Worm (Caenorhabditis elegans) whole organism, young adult: ENCODE data around the gene F25E5.5.

Experiments used
- B0261.1 ChIP-seq: sonication (generic microtip); optimal IDR thresholded peaks from 2 replicates; lab custom pipeline; 2016; ENCODE audit warnings: mild to moderate bottlenecking, missing genetic modification characterization, moderate library complexity, missing compliant biosample characterization
- C06A6.2 ChIP-seq: fragments of 200-800 bp; sonication (Bioruptor generic); conservative IDR thresholded peaks from 2 replicates; pipeline ENCODE4 v1.3.6; 2022; ENCODE audit warnings: missing genetic modification characterization, missing compliant biosample characterization
- F55B11.4 ChIP-seq: sonication (generic microtip); optimal IDR thresholded peaks from 2 replicates; lab custom pipeline; 2016; ENCODE audit warnings: missing compliant biosample characterization, missing genetic modification characterization, borderline replicate concordance; ENCODE audit not compliant: insufficient read depth
- F57C9.4 ChIP-seq: sonication (generic microtip); optimal IDR thresholded peaks from 2 replicates; lab custom pipeline; 2017; ENCODE audit warnings: mild to moderate bottlenecking, missing genetic modification characterization, missing compliant biosample characterization
- T07F8.4 ChIP-seq: sonication (generic microtip); optimal IDR thresholded peaks from 2 replicates; lab custom pipeline; 2016; ENCODE audit warnings: mild to moderate bottlenecking, missing genetic modification characterization, moderate library complexity, missing compliant biosample characterization
- Y53F4B.3 ChIP-seq: fragments of 200-800 bp; sonication (Bioruptor generic); IDR thresholded peaks from 2 replicates; pipeline ENCODE4 v1.3.6; 2022; ENCODE audit warnings: missing genetic modification reagents, missing genetic modification characterization, missing compliant biosample characterization
- Y95B8A.8 ChIP-seq: fragments of 200-800 bp; sonication (Bioruptor generic); IDR thresholded peaks from 2 replicates; pipeline ENCODE4 v1.3.6; 2022; ENCODE audit warnings: missing genetic modification reagents, missing genetic modification characterization, missing compliant biosample characterization
- ZK185.1 ChIP-seq: sonication (generic microtip); optimal IDR thresholded peaks from 2 replicates; lab custom pipeline; 2016; ENCODE audit warnings: mild to moderate bottlenecking, missing genetic modification characterization, missing compliant biosample characterization; ENCODE audit not compliant: poor library complexity, severe bottlenecking
- aptf-2 ChIP-seq: fragments of 200-800 bp; sonication (Bioruptor generic); conservative IDR thresholded peaks from 2 replicates; pipeline ENCODE4 v1.3.6; 2022; ENCODE audit warnings: missing genetic modification reagents, missing genetic modification characterization, missing compliant biosample characterization
- attf-3 ChIP-seq: fragments of 200-800 bp; sonication (Bioruptor generic); conservative IDR thresholded peaks from 2 replicates; pipeline ENCODE4 v1.3.6; 2022; ENCODE audit warnings: missing genetic modification reagents, missing genetic modification characterization, missing compliant biosample characterization
- ccch-3 ChIP-seq: fragments of 200-800 bp; sonication (Bioruptor generic); optimal IDR thresholded peaks from 2 replicates; lab custom pipeline; 2018; ENCODE audit warnings: mild to moderate bottlenecking, missing genetic modification characterization, missing compliant biosample characterization
- ceh-79 ChIP-seq: sonication (generic microtip); optimal IDR thresholded peaks from 2 replicates; lab custom pipeline; 2017; ENCODE audit warnings: mild to moderate bottlenecking, missing genetic modification characterization, missing compliant biosample characterization
- chd-7 ChIP-seq: sonication (generic microtip); optimal IDR thresholded peaks from 2 replicates; lab custom pipeline; 2016; ENCODE audit warnings: mild to moderate bottlenecking, missing genetic modification characterization, moderate library complexity, missing compliant biosample characterization
- die-1 ChIP-seq: sonication (generic microtip); optimal IDR thresholded peaks from 2 replicates; lab custom pipeline; 2016; ENCODE audit warnings: missing genotype, mild to moderate bottlenecking, missing genetic modification characterization, missing compliant biosample characterization
- dpl-1 ChIP-seq: fragments of 150-350 bp; optimal IDR thresholded peaks from 2 replicates; lab custom pipeline; 2014; ENCODE audit warnings: missing biosample characterization, missing genetic modification reagents, missing genetic modification characterization
- ekl-4 ChIP-seq: fragments of 200-800 bp; sonication (Bioruptor generic); IDR thresholded peaks from 2 replicates; pipeline ENCODE4 v1.3.6; 2022; ENCODE audit warnings: missing genetic modification reagents, missing genetic modification characterization, missing compliant biosample characterization
- let-607 ChIP-seq, 2 experiments: fragments of 200-800 bp in 1 of 2; sonication (Bioruptor generic) in 1 of 2; sonication (generic microtip) in 1 of 2; optimal IDR thresholded peaks; 2 replicates each; lab custom pipeline; 2016 to 2018; ENCODE audit warnings: mild to moderate bottlenecking in 2 of 2, missing compliant biosample characterization in 2 of 2, missing genetic modification characterization in 2 of 2, moderate library complexity in 2 of 2, missing genotype in 1 of 2
- lin-26 ChIP-seq: fragments of 200-800 bp; sonication (Bioruptor generic); IDR thresholded peaks from 2 replicates; pipeline ENCODE4 v1.3.6; 2022; ENCODE audit warnings: missing genetic modification reagents, missing genetic modification characterization, missing compliant biosample characterization
- lin-54 ChIP-seq: fragments of 200-800 bp; sonication (Bioruptor generic); optimal IDR thresholded peaks from 2 replicates; lab custom pipeline; 2018; ENCODE audit warnings: mild to moderate bottlenecking, missing genetic modification characterization, missing compliant biosample characterization
- lir-1 ChIP-seq: fragments of 200-800 bp; sonication (Bioruptor generic); conservative IDR thresholded peaks from 2 replicates; pipeline ENCODE4 v1.3.6; 2022; ENCODE audit warnings: missing genetic modification reagents, missing genetic modification characterization, missing compliant biosample characterization
- mel-28 ChIP-seq: sonication (generic microtip); optimal IDR thresholded peaks from 2 replicates; lab custom pipeline; 2016; ENCODE audit warnings: borderline replicate concordance, mild to moderate bottlenecking, missing genetic modification characterization, missing compliant biosample characterization
- nfyb-1 ChIP-seq: fragments of 200-800 bp; sonication (Bioruptor generic); IDR thresholded peaks from 2 replicates; pipeline ENCODE4 v1.3.6; 2022; ENCODE audit warnings: missing genetic modification reagents, missing genetic modification characterization, missing compliant biosample characterization
- nhr-120 ChIP-seq: fragments of 200-800 bp; sonication (Bioruptor generic); IDR thresholded peaks from 2 replicates; pipeline ENCODE4 v1.3.6; 2022; ENCODE audit warnings: missing genetic modification characterization, missing compliant biosample characterization
- nhr-80 ChIP-seq: sonication (generic microtip); optimal IDR thresholded peaks from 2 replicates; lab custom pipeline; 2016; ENCODE audit warnings: missing genetic modification characterization, missing compliant biosample characterization
- rcor-1 ChIP-seq: fragments of 200-800 bp; sonication (Bioruptor generic); IDR thresholded peaks from 2 replicates; pipeline ENCODE4 v1.3.6; 2022; ENCODE audit warnings: missing genetic modification reagents, missing genetic modification characterization, missing compliant biosample characterization
- sdz-38 ChIP-seq: sonication (generic microtip); optimal IDR thresholded peaks from 2 replicates; lab custom pipeline; 2016; ENCODE audit warnings: missing genotype, missing genetic modification characterization, missing compliant biosample characterization
- snpc-3.4 ChIP-seq: sonication (generic microtip); optimal IDR thresholded peaks from 2 replicates; lab custom pipeline; 2017; ENCODE audit warnings: missing genetic modification characterization, mild to moderate bottlenecking, missing compliant biosample characterization, antibody characterized with exemption, moderate library complexity, missing genotype, missing genetic modification reagents
- somi-1 ChIP-seq: fragments of 200-800 bp; sonication (Bioruptor generic); optimal IDR thresholded peaks from 2 replicates; lab custom pipeline; 2018; ENCODE audit warnings: mild to moderate bottlenecking, missing genetic modification characterization, missing compliant biosample characterization
- unc-62 ChIP-seq: fragments of 150-350 bp; optimal IDR thresholded peaks from 2 replicates; lab custom pipeline; 2014; ENCODE audit warnings: missing biosample characterization, missing genetic modification reagents, missing genetic modification characterization
- ztf-22 ChIP-seq: fragments of 200-800 bp; sonication (Bioruptor generic); optimal IDR thresholded peaks from 2 replicates; lab custom pipeline; 2018; ENCODE audit warnings: mild to moderate bottlenecking, missing genetic modification characterization, moderate library complexity, missing compliant biosample characterization
- ztf-28 ChIP-seq: fragments of 200-800 bp; sonication (Bioruptor generic); IDR thresholded peaks from 2 replicates; pipeline ENCODE4 v1.3.6; 2022; ENCODE audit warnings: missing genetic modification reagents, missing genetic modification characterization, missing compliant biosample characterization
- ztf-3 ChIP-seq: fragments of 200-800 bp; sonication (Bioruptor generic); optimal IDR thresholded peaks from 2 replicates; lab custom pipeline; 2018; ENCODE audit warnings: mild to moderate bottlenecking, missing genetic modification characterization, missing compliant biosample characterization

F25E5.5 gene

DNA sequence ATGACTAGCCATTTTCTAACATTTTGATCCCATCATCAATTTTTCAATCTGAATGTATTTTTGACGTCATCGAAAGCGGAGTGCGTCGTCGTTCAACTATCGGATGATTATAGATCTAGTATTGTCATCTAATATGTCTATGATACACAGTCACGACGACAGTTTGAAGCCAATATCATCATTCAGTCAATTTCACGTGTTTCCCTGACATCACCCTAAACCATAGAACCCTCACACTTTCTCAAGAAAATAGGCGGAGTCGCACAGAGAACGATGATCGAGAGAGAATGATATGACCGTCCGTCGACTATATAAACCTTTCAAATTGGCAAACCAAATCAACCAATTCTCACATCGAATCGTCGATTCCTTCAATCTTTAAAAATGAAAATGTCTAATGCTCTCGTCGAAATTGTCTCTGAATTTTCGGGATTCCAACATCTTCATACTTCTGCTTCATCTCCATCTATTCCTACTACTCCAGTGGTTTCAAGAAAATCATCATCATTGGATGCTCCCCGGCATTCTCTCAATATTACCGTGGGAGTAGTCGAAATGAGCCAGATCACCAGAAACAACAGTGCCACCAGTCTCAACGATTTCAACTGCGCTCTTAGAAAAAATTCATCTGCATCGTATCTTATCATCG, 31.2 kb upstream of the F25E5.5 start, which contains the start of gene F18E3.13 (continued):
- TF ChIP-seq lin-26 (0 out of 2 replicates have a peak, but pooled peaks have one; percentile 27), Y95B8A.8 (GFP tag; lab: Robert Waterston, UW) (no peak), nhr-120 (GFP tag; lab: Robert Waterston, UW) (no peak), F57C9.4 (tag; lab: Kevin White, UChicago) (no peak), T07F8.4 (tag; lab: Kevin White, UChicago) (no peak), ZK185.1 (tag; lab: Kevin White, UChicago) (peak; percentile 43), sdz-38 (tag; lab: Kevin White, UChicago) (no peak), rcor-1 (GFP tag; lab: Robert Waterston, UW) (no peak), ztf-22 (GFP tag; lab: Kevin White, UChicago) (no peak)

DNA sequence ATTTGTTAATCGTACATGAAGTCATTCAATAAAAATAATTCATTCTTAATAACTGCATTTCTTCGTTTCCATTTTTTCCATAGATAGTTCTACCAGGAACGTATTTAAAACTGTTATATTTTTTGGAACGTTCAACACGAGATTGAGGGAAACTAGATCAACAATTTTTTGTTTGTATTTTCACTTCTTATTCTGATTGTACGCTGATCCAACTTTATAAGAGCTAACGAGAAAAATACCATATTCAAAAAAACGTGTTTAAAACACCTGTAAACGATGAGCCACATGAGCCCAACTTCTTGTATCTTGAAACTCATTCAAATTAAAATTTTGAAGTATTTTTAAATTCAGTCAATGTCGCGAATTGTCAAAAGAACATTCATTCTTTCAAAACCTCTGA, 30.5 kb upstream of the F25E5.5 start:
- TF ChIP-seq ccch-3 (GFP tag; lab: Kevin White, UChicago), result no peak
- no peak for TF ChIP-seq mel-28 (tag; lab: Kevin White, UChicago)
- TF ChIP-seq attf-3 (GFP tag; lab: Robert Waterston, UW), result no peak
- no peak for TF ChIP-seq Y53F4B.3 (GFP tag; lab: Robert Waterston, UW)
- TF ChIP-seq ztf-28, result no peak
- TF ChIP-seq Y95B8A.8 (GFP tag; lab: Robert Waterston, UW), result no peak
- no peak for TF ChIP-seq F55B11.4
- TF ChIP-seq ekl-4 (GFP tag; lab: Robert Waterston, UW), result no peak
- TF ChIP-seq somi-1 (GFP tag; lab: Kevin White, UChicago), result no peak

DNA sequence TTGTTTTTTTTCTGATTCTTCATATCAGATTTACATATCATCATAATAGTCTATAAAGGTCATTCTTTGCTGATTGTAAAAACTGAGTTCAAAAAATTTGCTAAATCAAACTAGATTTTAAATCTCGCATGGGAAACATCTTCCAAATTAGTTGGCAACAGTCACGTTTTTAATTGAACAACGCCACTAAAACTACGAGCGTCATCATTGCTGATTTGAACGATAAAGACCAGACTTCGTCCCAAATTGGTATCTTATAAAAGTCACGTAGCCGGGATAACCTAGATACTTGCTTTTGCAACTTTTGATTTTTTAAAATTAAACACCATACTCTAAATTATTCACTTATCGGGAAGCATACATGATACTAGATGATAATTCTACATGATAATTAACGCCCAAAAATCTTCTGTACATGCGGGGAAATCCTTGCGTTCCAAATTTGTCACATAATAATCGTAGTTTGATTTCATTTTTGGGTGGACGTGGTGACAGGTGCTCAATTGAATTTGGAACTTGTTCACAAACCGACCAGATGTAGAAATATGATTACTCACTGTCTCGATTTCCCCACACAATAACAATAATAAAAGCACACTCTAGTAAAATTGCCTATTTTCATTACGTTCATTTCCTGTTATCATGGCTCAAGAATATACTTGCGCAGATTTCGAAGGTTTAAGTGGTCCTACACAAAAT, 29.9 kb upstream of the F25E5.5 start, which contains the start of gene srw-67:
Gene srw-67, plus strand, starts transcription at position 643 of the 699 bp plus-strand sequence.
- TF ChIP-seq ceh-79 (no peak), sdz-38 (tag; lab: Kevin White, UChicago) (no peak), C06A6.2 (GFP tag; lab: Robert Waterston, UW) (no peak), let-607 (tag; optimal IDR thresholded peaks at IDR 0.05; lab: Kevin White, UChicago) (no peak), dpl-1 (no peak), snpc-3.4 (tag; lab: Kevin White, UChicago) (no peak), lir-1 (GFP tag; lab: Robert Waterston, UW) (no peak), nfyb-1 (GFP tag; lab: Robert Waterston, UW) (no peak), chd-7 (tag; lab: Kevin White, UChicago) (no peak), ztf-3 (GFP tag; lab: Kevin White, UChicago) (no peak)

DNA sequence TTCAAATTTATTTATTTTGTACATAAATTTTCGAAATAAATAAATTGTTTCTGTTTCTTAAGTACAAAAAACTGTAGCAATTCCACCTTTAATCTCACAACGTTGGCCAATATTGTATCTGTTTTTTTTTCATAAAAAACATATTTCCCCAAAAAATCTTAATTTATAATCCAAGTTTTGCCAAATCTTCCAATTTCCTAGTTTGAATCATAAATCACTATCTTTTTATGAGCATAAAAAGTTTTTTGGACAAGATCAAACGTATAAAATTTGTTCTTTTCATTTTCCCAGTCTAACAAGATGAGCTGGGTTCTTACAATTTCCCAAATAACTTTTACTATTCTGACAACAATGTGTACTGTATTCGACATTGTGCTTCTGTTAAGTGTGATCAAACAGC, 26.9 kb upstream of the F25E5.5 start, which contains the start of gene srxa-4:
Gene srxa-4, plus strand, starts transcription at position 301 of the 400 bp plus-strand sequence.
- TF ChIP-seq die-1 (tag; lab: Kevin White, UChicago) (no peak), lin-54 (no peak), let-607 (tag; optimal IDR thresholded peaks at IDR 0.05; lab: Kevin White, UChicago) (no peak), B0261.1 (tag; lab: Kevin White, UChicago) (no peak), aptf-2 (no peak), unc-62 (GFP tag; lab: Kevin White, UChicago) (no peak), nfyb-1 (GFP tag; lab: Robert Waterston, UW) (no peak), nhr-80 (tag; lab: Kevin White, UChicago) (no peak)
